Worm (Caenorhabditis elegans): ENCODE results near the gene eps-8.

- TF ChIP-seq mdl-1 (tag; optimal IDR thresholded peaks at IDR 0.05) (no peak), lin-39 (tag; optimal IDR thresholded peaks at IDR 0.05) (no peak), nhr-43 (tag; optimal IDR thresholded peaks at IDR 0.05; ENCODE audit: poor library complexity, severe bottlenecking) (no peak), skn-1 (tag; optimal IDR thresholded peaks at IDR 0.05) (no peak), egl-27 (tag; optimal IDR thresholded peaks at IDR 0.05) (no peak), nhr-11 (tag; optimal IDR thresholded peaks at IDR 0.05) (no peak), nhr-77 (tag; optimal IDR thresholded peaks at IDR 0.05) (no peak), snpc-4 (tag; optimal IDR thresholded peaks at IDR 0.05) (no peak)
These were observed 53.4 kb downstream of the eps-8 start, which contains the start of gene Y57G11C.1131 for ce11 chrIV:14932640-14933039.

Measured in whole organism, L3 larva.